Worm (Caenorhabditis elegans) whole organism, L2 larva: ENCODE data around the gene hecw-1.

Experiments used
- F13H6.1 ChIP-seq: sonication (generic microtip); optimal IDR thresholded peaks from 2 replicates; lab custom pipeline; 2016; ENCODE audit warnings: missing genetic modification characterization, missing compliant biosample characterization
- egl-27 ChIP-seq: sonication (generic microtip); optimal IDR thresholded peaks from 3 replicates; lab custom pipeline; 2017; ENCODE audit warnings: missing biosample characterization, missing genetic modification reagents, missing genetic modification characterization
- elt-1 ChIP-seq: fragments of 150-350 bp; optimal IDR thresholded peaks from 2 replicates; lab custom pipeline; 2014; ENCODE audit warnings: missing biosample characterization, missing genetic modification characterization
- nhr-237 ChIP-seq: fragments of 150-350 bp; optimal IDR thresholded peaks from 2 replicates; lab custom pipeline; 2014; ENCODE audit warnings: missing biosample characterization, missing genetic modification characterization
- skn-1 ChIP-seq: sonication (generic microtip); optimal IDR thresholded peaks from 2 replicates; lab custom pipeline; 2017; ENCODE audit warnings: missing biosample characterization, missing genetic modification characterization
- sma-9 ChIP-seq, 2 experiments: fragments of 150-350 bp in 1 of 2; sonication (generic microtip) in 1 of 2; optimal IDR thresholded peaks; 2 replicates each; lab custom pipeline; 2014 to 2016; ENCODE audit warnings: missing genetic modification characterization in 2 of 2, mild to moderate bottlenecking in 1 of 2, missing biosample characterization in 1 of 2, missing compliant biosample characterization in 1 of 2, missing genetic modification reagents in 1 of 2, moderate library complexity in 1 of 2
- zag-1 ChIP-seq: fragments of 150-350 bp; optimal IDR thresholded peaks from 2 replicates; lab custom pipeline; 2014; ENCODE audit warnings: missing biosample characterization, missing genetic modification characterization
- ztf-4 ChIP-seq: fragments of 150-350 bp; optimal IDR thresholded peaks from 2 replicates; lab custom pipeline; 2014; ENCODE audit warnings: missing biosample characterization, missing genetic modification characterization

- TF ChIP-seq ztf-4 (tag; lab: Kevin White, UChicago) (no peak), nhr-237 (tag; lab: Kevin White, UChicago) (no peak), zag-1 (tag; lab: Kevin White, UChicago) (no peak), skn-1 (no peak), elt-1 (tag; lab: Kevin White, UChicago) (no peak), sma-9 (GFP tag; optimal IDR thresholded peaks at IDR 0.05; lab: Kevin White, UChicago) (no peak), sma-9 (tag; optimal IDR thresholded peaks at IDR 0.05; lab: Kevin White, UChicago) (no peak), F13H6.1 (tag; lab: Kevin White, UChicago) (no peak), egl-27 (no peak)
Measured at ce11 chrIII:3329467-3329866, 60.3 kb downstream of the hecw-1 start.
